Worm (Caenorhabditis elegans): ENCODE data around the gene gnrr-4.
A peak's percentile ranks its signal among the peaks of the same experiment; 100 is the strongest.

gnrr-4 gene

DNA sequence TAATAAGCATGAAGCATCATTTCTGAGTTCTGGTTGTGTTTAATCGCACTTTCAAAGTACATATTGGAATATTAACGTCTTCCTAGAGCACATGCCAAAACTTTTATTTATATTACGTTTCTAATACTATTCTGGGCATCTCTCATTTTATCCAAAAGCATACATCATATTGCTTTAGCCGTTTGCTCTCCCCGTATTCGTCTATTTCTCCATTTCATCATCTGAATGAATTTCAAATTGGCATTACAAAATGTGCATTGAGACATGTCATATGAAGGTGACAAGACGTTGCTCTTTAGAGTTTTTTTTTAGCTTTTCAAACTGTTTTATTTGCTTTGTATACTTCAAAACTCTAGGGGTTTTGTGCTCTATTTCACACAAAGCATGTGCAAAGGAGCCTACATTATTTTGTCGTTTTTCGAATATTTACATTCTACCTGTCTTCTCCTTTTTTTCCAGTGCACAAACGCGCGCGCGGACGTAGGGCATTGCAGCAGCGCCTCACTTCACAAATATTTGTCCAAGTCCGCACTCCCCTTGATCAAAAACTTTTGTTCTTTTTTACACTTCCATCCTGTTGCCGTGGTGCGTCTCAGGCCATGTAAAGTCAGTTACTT is 29.5 kb upstream of the gnrr-4 start:
- TF ChIP-seq bed-3 (GFP tag; optimal IDR thresholded peaks at IDR 0.05) (no peak), pha-4 (tag; optimal IDR thresholded peaks at IDR 0.05) (peak; percentile 39)

- TF ChIP-seq sem-2 (GFP tag; optimal IDR thresholded peaks at IDR 0.05) (no peak), pha-4 (tag; optimal IDR thresholded peaks at IDR 0.05) (no peak), ham-2 (GFP tag; optimal IDR thresholded peaks at IDR 0.05) (no peak), nhr-12 (tag; optimal IDR thresholded peaks at IDR 0.05) (no peak), unc-120 (tag; optimal IDR thresholded peaks at IDR 0.05; ENCODE audit: poor library complexity, severe bottlenecking) (no peak), drap-1 (GFP tag; optimal IDR thresholded peaks at IDR 0.05) (no peak), elt-1 (tag; optimal IDR thresholded peaks at IDR 0.05; ENCODE audit: borderline replicate concordance, insufficient read depth) (no peak), lin-13 (tag; optimal IDR thresholded peaks at IDR 0.05) (no peak), hlh-1 (tag; optimal IDR thresholded peaks at IDR 0.05) (no peak)
These were observed 27.5 kb upstream of the gnrr-4 start, which contains the start of gene C54H2.4 for ce11 chrX:5770648-5771047. Gene C54H2.4, minus strand, starts transcription at chrX:5770748.

ce11 chrX:5764739-5765138 is 21.6 kb upstream of the gnrr-4 start:
- TF ChIP-seq M03D4.4 (tag; optimal IDR thresholded peaks at IDR 0.05) (peak; percentile 11), bed-3 (GFP tag; optimal IDR thresholded peaks at IDR 0.05) (no peak), mep-1 (tag; optimal IDR thresholded peaks at IDR 0.05) (peak; percentile 20), flh-1 (GFP tag; optimal IDR thresholded peaks at IDR 0.05) (no peak), unc-62 (GFP tag; optimal IDR thresholded peaks at IDR 0.05) (peak; percentile 39), drap-1 (GFP tag; optimal IDR thresholded peaks at IDR 0.05) (peak; percentile 19), ces-1 (GFP tag; optimal IDR thresholded peaks at IDR 0.05) (peak; percentile 32), mls-2 (tag; optimal IDR thresholded peaks at IDR 0.05) (peak; percentile 73), lin-13 (tag; optimal IDR thresholded peaks at IDR 0.05) (peak; percentile 32)

DNA sequence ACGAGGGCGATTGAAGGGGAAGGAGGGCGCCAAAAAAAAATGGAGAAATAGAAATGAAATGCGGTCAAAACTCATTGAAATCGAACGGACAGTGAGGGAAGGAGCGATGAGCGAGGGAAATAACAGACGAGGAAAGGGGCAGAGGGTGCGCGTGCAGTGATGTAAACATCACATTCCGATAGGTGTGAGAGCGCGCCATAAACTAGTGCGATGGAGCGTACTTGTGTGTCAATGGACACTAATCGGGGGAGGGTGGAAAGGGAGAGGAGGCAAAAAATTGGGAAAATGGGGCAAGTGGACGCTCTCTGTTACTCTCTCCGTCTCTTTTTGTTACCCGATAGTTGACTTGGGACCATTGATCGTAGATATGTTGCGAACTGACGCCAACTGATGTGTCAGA is 20.8 kb upstream of the gnrr-4 start:
- TF ChIP-seq nhr-237 (tag; optimal IDR thresholded peaks at IDR 0.05) (no peak), ceh-83 (GFP tag; optimal IDR thresholded peaks at IDR 0.05) (no peak), nhr-2 (tag; optimal IDR thresholded peaks at IDR 0.05) (no peak), flh-1 (GFP tag; optimal IDR thresholded peaks at IDR 0.05) (no peak), ceh-39 (tag; optimal IDR thresholded peaks at IDR 0.05) (no peak), elt-3 (tag; optimal IDR thresholded peaks at IDR 0.05) (no peak), nhr-76 (tag; optimal IDR thresholded peaks at IDR 0.05) (no peak), ceh-43 (GFP tag; optimal IDR thresholded peaks at IDR 0.05) (no peak), lin-32 (GFP tag; optimal IDR thresholded peaks at IDR 0.05) (no peak), M03D4.4 (tag; optimal IDR thresholded peaks at IDR 0.05) (peak; percentile 13), mep-1 (tag; optimal IDR thresholded peaks at IDR 0.05) (peak; percentile 18), lin-13 (tag; optimal IDR thresholded peaks at IDR 0.05) (peak; percentile 69), unc-120 (tag; optimal IDR thresholded peaks at IDR 0.05; ENCODE audit: poor library complexity, severe bottlenecking) (peak; percentile 44), cnd-1 (tag; optimal IDR thresholded peaks at IDR 0.05) (peak; percentile 33), hlh-1 (tag; optimal IDR thresholded peaks at IDR 0.05) (peak; percentile 74), mls-2 (tag; optimal IDR thresholded peaks at IDR 0.05) (peak; percentile 37), tbx-8 (GFP tag; optimal IDR thresholded peaks at IDR 0.05) (no peak), bed-3 (GFP tag; optimal IDR thresholded peaks at IDR 0.05) (no peak), zip-8 (tag; optimal IDR thresholded peaks at IDR 0.05) (no peak), ham-2 (GFP tag; optimal IDR thresholded peaks at IDR 0.05) (no peak), elt-1 (tag; optimal IDR thresholded peaks at IDR 0.05; ENCODE audit: borderline replicate concordance, insufficient read depth) (no peak), pha-4 (tag; optimal IDR thresholded peaks at IDR 0.05) (peak; percentile 97), ces-1 (GFP tag; optimal IDR thresholded peaks at IDR 0.05) (no peak), drap-1 (GFP tag; optimal IDR thresholded peaks at IDR 0.05) (peak; percentile 62), unc-62 (GFP tag; optimal IDR thresholded peaks at IDR 0.05) (peak; percentile 51), unc-39 (tag; optimal IDR thresholded peaks at IDR 0.05) (no peak), sptf-1 (tag; optimal IDR thresholded peaks at IDR 0.05) (peak; percentile 61)

ce11 chrX:5763292-5763691 is 20.2 kb upstream of the gnrr-4 start, which contains the start of gene tag-294:
Gene tag-294, minus strand, starts transcription at chrX:5763392.
- TF ChIP-seq ces-1 (GFP tag; optimal IDR thresholded peaks at IDR 0.05) (peak; percentile 21), ceh-39 (tag; optimal IDR thresholded peaks at IDR 0.05) (no peak)

All from whole organism, mixed stage, embryonic.